Worm (Caenorhabditis elegans) whole organism, mixed stage, embryonic: Measurements from ENCODE around the gene pqn-22.

Source experiments
- cnd-1 ChIP-seq: fragments of 200-800 bp; sonication (Bioruptor generic); optimal IDR thresholded peaks from 2 replicates; lab custom pipeline; 2018; ENCODE audit warnings: mild to moderate bottlenecking, missing genetic modification characterization, missing compliant biosample characterization
- elt-1 ChIP-seq: sonication (generic microtip); optimal IDR thresholded peaks from 2 replicates; lab custom pipeline; 2017; ENCODE audit warnings: missing genetic modification characterization, mild to moderate bottlenecking, missing compliant biosample characterization, antibody characterized with exemption, moderate library complexity, borderline replicate concordance; ENCODE audit not compliant: insufficient read depth
- lsy-2 ChIP-seq: fragments of 150-350 bp; optimal IDR thresholded peaks from 2 replicates; lab custom pipeline; 2014; ENCODE audit warnings: missing biosample characterization, missing genetic modification characterization
- mls-2 ChIP-seq: sonication (generic microtip); optimal IDR thresholded peaks from 2 replicates; lab custom pipeline; 2016; ENCODE audit warnings: mild to moderate bottlenecking, missing genetic modification characterization, moderate library complexity, missing compliant biosample characterization
- nhr-12 ChIP-seq: fragments of 150-350 bp; optimal IDR thresholded peaks from 2 replicates; lab custom pipeline; 2014; ENCODE audit warnings: missing biosample characterization, missing genetic modification characterization
- nhr-237 ChIP-seq: fragments of 150-350 bp; optimal IDR thresholded peaks from 2 replicates; lab custom pipeline; 2014; ENCODE audit warnings: missing biosample characterization, missing genetic modification characterization
- nhr-76 ChIP-seq: sonication (generic microtip); optimal IDR thresholded peaks from 2 replicates; lab custom pipeline; 2017; ENCODE audit warnings: missing biosample characterization, missing genetic modification characterization
- pha-4 ChIP-seq: fragments of 150-350 bp; optimal IDR thresholded peaks from 2 replicates; lab custom pipeline; 2018; ENCODE audit warnings: missing biosample characterization, missing genetic modification reagents, missing genetic modification characterization
- unc-62 ChIP-seq: fragments of 150-350 bp; optimal IDR thresholded peaks from 2 replicates; lab custom pipeline; 2014; ENCODE audit warnings: missing biosample characterization, missing genetic modification reagents, missing genetic modification characterization
- ztf-11 ChIP-seq: fragments of 150-350 bp; optimal IDR thresholded peaks from 2 replicates; lab custom pipeline; 2014; ENCODE audit warnings: missing biosample characterization, missing genetic modification characterization

DNA sequence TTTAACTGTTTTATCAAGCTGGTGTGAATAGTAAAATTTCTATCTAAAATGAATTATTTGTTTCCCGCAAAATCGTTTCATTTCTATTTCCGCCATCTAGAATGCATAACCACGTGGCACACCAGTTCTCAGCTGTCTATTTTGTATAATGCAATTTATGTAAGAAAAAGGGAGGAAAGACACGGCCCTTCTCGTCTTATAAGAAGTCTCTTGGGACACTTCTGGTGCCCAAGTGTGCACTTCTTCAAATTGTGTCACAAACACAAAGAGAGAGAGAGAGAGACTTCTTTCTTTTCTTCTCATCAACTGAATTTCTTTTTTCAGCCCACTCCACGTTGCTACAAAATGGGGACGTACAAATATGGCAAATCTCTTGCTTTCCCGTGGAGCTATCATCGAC lies 56.2 kb downstream of the pqn-22 start:
- TF ChIP-seq lsy-2 (tag; lab: Kevin White, UChicago) (no peak), mls-2 (no peak), ztf-11 (tag; lab: Kevin White, UChicago) (no peak), pha-4 (tag; lab: Kevin White, UChicago) (no peak), unc-62 (GFP tag; lab: Kevin White, UChicago) (no peak), elt-1 (tag; lab: Kevin White, UChicago) (no peak), nhr-12 (no peak), nhr-237 (tag; lab: Kevin White, UChicago) (no peak), nhr-76 (tag; lab: Kevin White, UChicago) (no peak), cnd-1 (tag; lab: Kevin White, UChicago) (no peak)
